Fruit fly (Drosophila melanogaster) whole organism, embryonic: ENCODE data around the gene CG31804.

Source experiments
- Abd-B ChIP-seq: fragments of 200-800 bp; sonication (Bioruptor generic); optimal IDR thresholded peaks from 2 replicates; lab custom pipeline; 2018; ENCODE audit warnings: missing biosample characterization, mild to moderate bottlenecking, missing genetic modification characterization, moderate library complexity
- Atf6 ChIP-seq: fragments of 200-800 bp; sonication (Bioruptor generic); IDR thresholded peaks from 2 replicates; pipeline ENCODE4 v1.3.6; 2022; ENCODE audit warnings: missing biosample characterization, missing genetic modification characterization
- B-H2 ChIP-seq: fragments of 200-800 bp; sonication (Bioruptor generic); optimal IDR thresholded peaks from 2 replicates; lab custom pipeline; 2018; ENCODE audit warnings: missing biosample characterization, mild to moderate bottlenecking, missing genetic modification characterization
- Bgb ChIP-seq: fragments of 200-800 bp; sonication (Bioruptor generic); IDR thresholded peaks from 2 replicates; pipeline ENCODE4 v1.3.6; 2022; ENCODE audit warnings: missing biosample characterization, missing genetic modification characterization; ENCODE audit not compliant: partially characterized antibody
- CG10209 ChIP-seq: fragments of 200-800 bp; sonication (Bioruptor generic); optimal IDR thresholded peaks from 3 replicates; lab custom pipeline; 2017; ENCODE audit warnings: missing biosample characterization, mild to moderate bottlenecking, missing genetic modification characterization, missing genetic modification reagents
- CG10267 ChIP-seq: fragments of 200-800 bp; sonication (Bioruptor generic); optimal IDR thresholded peaks from 2 replicates; lab custom pipeline; 2018; ENCODE audit warnings: missing biosample characterization, mild to moderate bottlenecking, missing genetic modification characterization, moderate library complexity
- CG11695 ChIP-seq: fragments of 200-800 bp; sonication (Bioruptor generic); IDR thresholded peaks from 3 replicates; pipeline ENCODE4 v1.3.6; 2022; ENCODE audit warnings: missing biosample characterization, missing genetic modification characterization
- CG11723 ChIP-seq: fragments of 200-800 bp; sonication (Bioruptor generic); optimal IDR thresholded peaks from 2 replicates; lab custom pipeline; 2017; ENCODE audit warnings: missing biosample characterization, mild to moderate bottlenecking, missing genetic modification characterization
- CG12155 ChIP-seq: fragments of 200-800 bp; sonication (Bioruptor generic); optimal IDR thresholded peaks from 3 replicates; lab custom pipeline; 2016; ENCODE audit warnings: missing biosample characterization, missing genetic modification characterization
- CG12769 ChIP-seq: fragments of 200-800 bp; sonication (Bioruptor generic); optimal IDR thresholded peaks from 2 replicates; lab custom pipeline; 2019; ENCODE audit warnings: missing biosample characterization, mild to moderate bottlenecking, missing genetic modification characterization, moderate library complexity
- CG16779 ChIP-seq: fragments of 200-800 bp; sonication (Bioruptor generic); IDR thresholded peaks from 2 replicates; pipeline ENCODE4 v1.3.6; 2022; ENCODE audit warnings: missing biosample characterization, missing genetic modification characterization
- CG17612 ChIP-seq: fragments of 200-800 bp; sonication (Bioruptor generic); IDR thresholded peaks from 2 replicates; pipeline ENCODE4 v1.3.6; 2022; ENCODE audit warnings: missing biosample characterization, missing genetic modification characterization
- CG18011 ChIP-seq: fragments of 200-800 bp; sonication (Bioruptor generic); optimal IDR thresholded peaks from 2 replicates; lab custom pipeline; 2017; ENCODE audit warnings: missing biosample characterization, missing genetic modification characterization, mild to moderate bottlenecking, moderate library complexity, missing genotype
- CG18262 ChIP-seq: fragments of 200-800 bp; optimal IDR thresholded peaks from 3 replicates; lab custom pipeline; 2019; ENCODE audit warnings: missing biosample characterization, mild to moderate bottlenecking, missing genetic modification characterization, moderate library complexity
- CG3065 ChIP-seq: fragments of 200-800 bp; sonication (Bioruptor generic); optimal IDR thresholded peaks from 2 replicates; lab custom pipeline; 2016; ENCODE audit warnings: missing biosample characterization, missing genetic modification characterization
- CG3281 ChIP-seq: fragments of 200-800 bp; sonication (Bioruptor generic); optimal IDR thresholded peaks from 3 replicates; lab custom pipeline; 2017; ENCODE audit warnings: missing biosample characterization, mild to moderate bottlenecking, missing genetic modification characterization
- CG34376 ChIP-seq: fragments of 200-800 bp; sonication (Bioruptor generic); optimal IDR thresholded peaks from 2 replicates; lab custom pipeline; 2018; ENCODE audit warnings: missing biosample characterization, mild to moderate bottlenecking, missing genetic modification characterization
- CG8944 ChIP-seq: fragments of 200-800 bp; sonication (Bioruptor generic); optimal IDR thresholded peaks from 3 replicates; lab custom pipeline; 2016; ENCODE audit warnings: missing biosample characterization, missing genetic modification characterization
- D19A ChIP-seq: fragments of 200-800 bp; optimal IDR thresholded peaks from 3 replicates; lab custom pipeline; 2019; ENCODE audit warnings: missing biosample characterization, mild to moderate bottlenecking, missing genetic modification characterization, moderate library complexity
- H2.0 ChIP-seq: fragments of 200-800 bp; sonication (Bioruptor generic); IDR thresholded peaks from 2 replicates; pipeline ENCODE4 v1.3.6; 2022; ENCODE audit warnings: missing biosample characterization, missing genetic modification characterization
- HLH3B ChIP-seq: fragments of 200-800 bp; sonication (Bioruptor generic); IDR thresholded peaks from 2 replicates; pipeline ENCODE4 v1.3.6; 2022; ENCODE audit warnings: missing biosample characterization, missing genetic modification characterization
- HmgD ChIP-seq: fragments of 200-800 bp; sonication (Bioruptor generic); optimal IDR thresholded peaks from 3 replicates; lab custom pipeline; 2016; ENCODE audit warnings: missing biosample characterization, missing genetic modification characterization
- Hsf ChIP-seq: fragments of 200-800 bp; sonication (Bioruptor generic); optimal IDR thresholded peaks from 3 replicates; lab custom pipeline; 2016; ENCODE audit warnings: missing biosample characterization, missing genetic modification characterization
- MTF-1 ChIP-seq: fragments of 200-800 bp; sonication (Bioruptor generic); optimal IDR thresholded peaks from 2 replicates; lab custom pipeline; 2018; ENCODE audit warnings: missing biosample characterization, mild to moderate bottlenecking, missing genetic modification characterization, borderline replicate concordance
- NC2β ChIP-seq: fragments of 200-800 bp; sonication (Bioruptor generic); optimal IDR thresholded peaks from 2 replicates; lab custom pipeline; 2016; ENCODE audit warnings: missing biosample characterization, missing genetic modification characterization
- Neu2 ChIP-seq: fragments of 200-800 bp; sonication (Bioruptor generic); optimal IDR thresholded peaks from 3 replicates; lab custom pipeline; 2016; ENCODE audit warnings: missing biosample characterization, missing genetic modification characterization, borderline replicate concordance
- Rfx ChIP-seq: fragments of 200-800 bp; sonication (Bioruptor generic); IDR thresholded peaks from 2 replicates; pipeline ENCODE4 v1.3.6; 2022; ENCODE audit warnings: missing biosample characterization, missing genetic modification characterization
- Vsx1 ChIP-seq: fragments of 200-800 bp; sonication (Bioruptor generic); optimal IDR thresholded peaks from 2 replicates; lab custom pipeline; 2017; ENCODE audit warnings: missing biosample characterization, mild to moderate bottlenecking, missing genetic modification characterization, missing genetic modification reagents
- al ChIP-seq: fragments of 200-800 bp; sonication (Bioruptor generic); IDR thresholded peaks from 2 replicates; pipeline ENCODE4 v1.3.6; 2022; ENCODE audit warnings: missing biosample characterization, missing genetic modification characterization
- chif ChIP-seq, 2 experiments: fragments of 200-800 bp; sonication (Bioruptor generic); optimal IDR thresholded peaks; 3 replicates each; lab custom pipeline; 2016; ENCODE audit warnings: missing biosample characterization in 2 of 2, missing genetic modification characterization in 2 of 2
- dan ChIP-seq: fragments of 200-800 bp; sonication (Bioruptor generic); IDR thresholded peaks from 2 replicates; pipeline ENCODE4 v1.3.6; 2022; ENCODE audit warnings: missing biosample characterization, missing genetic modification characterization
- ewg ChIP-seq: fragments of 200-800 bp; sonication (Bioruptor generic); optimal IDR thresholded peaks from 3 replicates; lab custom pipeline; 2017; ENCODE audit warnings: mild to moderate bottlenecking, missing biosample characterization, missing genetic modification reagents, missing genetic modification characterization
- eyg ChIP-seq: fragments of 200-800 bp; sonication (Bioruptor generic); optimal IDR thresholded peaks from 3 replicates; lab custom pipeline; 2016; ENCODE audit warnings: missing biosample characterization, missing genetic modification characterization
- fd3F ChIP-seq: fragments of 200-800 bp; sonication (Bioruptor generic); optimal IDR thresholded peaks from 2 replicates; lab custom pipeline; 2018; ENCODE audit warnings: missing biosample characterization, mild to moderate bottlenecking, missing genetic modification characterization, moderate library complexity
- gcm2 ChIP-seq: fragments of 200-800 bp; sonication (Bioruptor generic); optimal IDR thresholded peaks from 2 replicates; lab custom pipeline; 2016; ENCODE audit warnings: missing biosample characterization, missing genetic modification characterization
- gfzf ChIP-seq: fragments of 200-800 bp; sonication (Bioruptor generic); optimal IDR thresholded peaks from 2 replicates; lab custom pipeline; 2016; ENCODE audit warnings: missing biosample characterization, mild to moderate bottlenecking, missing genetic modification characterization, moderate library complexity
- gro ChIP-seq: fragments of 200-800 bp; sonication (Bioruptor generic); optimal IDR thresholded peaks from 2 replicates; lab custom pipeline; 2016; ENCODE audit warnings: missing biosample characterization, missing genetic modification characterization
- klu ChIP-seq: fragments of 200-800 bp; sonication (Bioruptor generic); IDR thresholded peaks from 2 replicates; pipeline ENCODE4 v1.3.6; 2022; ENCODE audit warnings: missing biosample characterization, missing genetic modification characterization
- lab ChIP-seq: fragments of 200-800 bp; sonication (Bioruptor generic); optimal IDR thresholded peaks from 3 replicates; lab custom pipeline; 2017; ENCODE audit warnings: missing biosample characterization, missing genetic modification characterization, mild to moderate bottlenecking, moderate library complexity, missing genetic modification reagents
- lola ChIP-seq, 3 experiments: fragments of >200 bp in 2 of 3; fragments of 200-800 bp in 1 of 3; sonication (Bioruptor generic) in 1 of 3; optimal IDR thresholded peaks; 2 replicates each; lab custom pipeline; 2017 to 2019; ENCODE audit warnings: missing biosample characterization in 3 of 3, missing genetic modification characterization in 3 of 3, mild to moderate bottlenecking in 1 of 3, moderate library complexity in 1 of 3
- mld ChIP-seq: fragments of 200-800 bp; sonication (Bioruptor generic); IDR thresholded peaks from 3 replicates; pipeline ENCODE4 v1.3.6; 2022; ENCODE audit warnings: missing biosample characterization, missing genetic modification characterization; ENCODE audit not compliant: partially characterized antibody
- otp ChIP-seq: fragments of 200-800 bp; sonication (Bioruptor generic); IDR thresholded peaks from 3 replicates; pipeline ENCODE4, ENCODE4 v1.3.6; 2022; ENCODE audit warnings: missing biosample characterization, missing genetic modification characterization
- pros ChIP-seq: fragments of 200-800 bp; sonication (Bioruptor generic); optimal IDR thresholded peaks from 3 replicates; lab custom pipeline; 2019; ENCODE audit warnings: missing biosample characterization, mild to moderate bottlenecking, missing genetic modification characterization, moderate library complexity
- psq ChIP-seq: fragments of 200-800 bp; sonication (Bioruptor generic); optimal IDR thresholded peaks from 2 replicates; lab custom pipeline; 2017; ENCODE audit warnings: missing biosample characterization, missing genetic modification characterization
- repo ChIP-seq: fragments of 200-800 bp; sonication (Bioruptor generic); optimal IDR thresholded peaks from 2 replicates; lab custom pipeline; 2016; ENCODE audit warnings: missing biosample characterization, missing genetic modification characterization
- schlank ChIP-seq: fragments of 200-800 bp; sonication (Bioruptor generic); optimal IDR thresholded peaks from 2 replicates; lab custom pipeline; 2018; ENCODE audit warnings: missing biosample characterization, mild to moderate bottlenecking, missing genetic modification characterization
- scrt ChIP-seq: fragments of 200-800 bp; sonication (Bioruptor generic); optimal IDR thresholded peaks from 2 replicates; lab custom pipeline; 2018; ENCODE audit warnings: missing biosample characterization, mild to moderate bottlenecking, missing genetic modification characterization, moderate library complexity
- slp2 ChIP-seq: fragments of 200-800 bp; sonication (Bioruptor generic); optimal IDR thresholded peaks from 2 replicates; lab custom pipeline; 2016; ENCODE audit warnings: missing biosample characterization, missing genetic modification characterization
- stwl ChIP-seq: fragments of 200-800 bp; sonication (Bioruptor generic); optimal IDR thresholded peaks from 3 replicates; lab custom pipeline; 2018; ENCODE audit warnings: missing biosample characterization, mild to moderate bottlenecking, missing genetic modification characterization, moderate library complexity
- zfh1 ChIP-seq: fragments of 200-800 bp; sonication (Bioruptor generic); IDR thresholded peaks from 3 replicates; pipeline ENCODE4 v1.3.6; 2022; ENCODE audit warnings: missing biosample characterization, missing genetic modification characterization

Gene CG31804

DNA sequence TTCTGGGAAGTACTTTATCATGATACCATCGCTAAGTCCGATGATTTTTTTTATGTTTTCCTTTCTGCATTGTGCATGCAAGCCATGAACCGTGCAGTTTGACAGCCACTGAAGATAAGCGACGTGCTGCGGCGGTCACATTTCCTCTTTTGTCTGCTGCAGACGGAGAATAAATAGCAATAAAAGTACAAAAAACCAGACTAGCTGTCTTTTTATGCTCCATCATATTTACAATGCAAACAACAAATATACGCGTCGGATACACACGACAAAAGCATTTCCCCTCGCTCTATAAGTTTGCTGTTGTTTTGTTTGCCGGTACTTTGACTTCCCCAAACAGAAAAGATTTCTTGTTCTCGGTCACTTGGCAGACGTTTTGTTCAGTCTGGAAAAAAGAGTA lies 16.5 kb downstream of the CG31804 start (continued):
- TF ChIP-seq stwl (tag; lab: Kevin White, UChicago) (peak; percentile 49), lola (GFP tag; optimal IDR thresholded peaks at IDR 0.05; lab: Kevin White, UChicago) (peak in 1 of 3 experiments; percentile 52), CG34376 (GFP tag; lab: Kevin White, UChicago) (no peak), CG3281 (GFP tag; lab: Kevin White, UChicago) (no peak), slp2 (GFP tag; lab: Kevin White, UChicago) (peak; percentile 35), schlank (no peak), scrt (GFP tag; lab: Kevin White, UChicago) (peak; percentile 33), HmgD (GFP tag; lab: Kevin White, UChicago) (no peak), Neu2 (no peak), CG3065 (peak; percentile 72), psq (peak; percentile 22), CG16779 (0 out of 2 replicates have a peak, but pooled peaks have one; percentile 34), CG17612 (GFP tag; lab: Robert Waterston, UW) (no peak), Rfx (GFP tag; lab: Robert Waterston, UW) (0 out of 2 replicates have a peak, but pooled peaks have one; percentile 13), mld (GFP tag; lab: Robert Waterston, UW) (no peak), ewg (GFP tag; lab: Kevin White, UChicago) (peak; percentile 69), eyg (GFP tag; lab: Kevin White, UChicago) (peak; percentile 33), CG10267 (tag; lab: Kevin White, UChicago) (peak; percentile 47), CG8944 (GFP tag; lab: Kevin White, UChicago) (peak; percentile 23), lab (GFP tag; lab: Kevin White, UChicago) (peak; percentile 80), al (GFP tag; lab: Robert Waterston, UW) (no peak), klu (no peak), zfh1 (peak; percentile 81), B-H2 (no peak), dan (GFP tag; lab: Robert Waterston, UW) (no peak), MTF-1 (GFP tag; lab: Kevin White, UChicago) (peak; percentile 91), gfzf (GFP tag; lab: Kevin White, UChicago) (no peak), gcm2 (GFP tag; lab: Kevin White, UChicago) (peak; percentile 46), gro (GFP tag; lab: Kevin White, UChicago) (no peak), otp (GFP tag; lab: Robert Waterston, UW) (peak; percentile 80), fd3F (GFP tag; lab: Kevin White, UChicago) (no peak), Hsf (GFP tag; lab: Kevin White, UChicago) (peak; percentile 39), H2.0 (GFP tag; lab: Robert Waterston, UW) (no peak), CG18011 (GFP tag; lab: Kevin White, UChicago) (no peak), CG11723 (peak; percentile 67), CG18262 (peak; percentile 77), CG10209 (GFP tag; lab: Kevin White, UChicago) (peak; percentile 83), pros (GFP tag; lab: Kevin White, UChicago) (no peak), CG11695 (GFP tag; lab: Robert Waterston, UW) (0 out of 3 replicates have a peak, but pooled peaks have one; percentile 27), CG12155 (GFP tag; lab: Kevin White, UChicago) (no peak), HLH3B (GFP tag; lab: Robert Waterston, UW) (peak; percentile 49; the same call in 1 of the 2 replicates), Abd-B (GFP tag; lab: Kevin White, UChicago) (peak; percentile 16), repo (GFP tag; lab: Kevin White, UChicago) (peak; percentile 56), Vsx1 (GFP tag; lab: Kevin White, UChicago) (peak; percentile 80), Atf6 (no peak), CG12769 (tag; lab: Kevin White, UChicago) (peak; percentile 50), NC2β (GFP tag; lab: Kevin White, UChicago) (peak; percentile 78), chif (GFP tag; optimal IDR thresholded peaks at IDR 0.05; lab: Kevin White, UChicago) (peak; percentile 41 to 80), Bgb (GFP tag; lab: Robert Waterston, UW) (no peak), D19A (tag; lab: Kevin White, UChicago) (peak; percentile 64)
